Worm (Caenorhabditis elegans) whole organism, early embryonic: ENCODE results near the gene T23G7.2.

ENCODE experiments used
- F13C5.2 ChIP-seq: sonication (generic microtip); optimal IDR thresholded peaks from 2 replicates; lab custom pipeline; 2017; ENCODE audit warnings: mild to moderate bottlenecking, missing genetic modification characterization, inconsistent platforms, missing compliant biosample characterization
- aly-1 ChIP-seq: sonication (generic microtip); optimal IDR thresholded peaks from 2 replicates; lab custom pipeline; 2016; ENCODE audit warnings: missing genetic modification characterization, missing compliant biosample characterization
- ama-1 ChIP-seq: fragments of 150-350 bp; optimal IDR thresholded peaks from 2 replicates; lab custom pipeline; 2014
- ceh-13 ChIP-seq: fragments of 200-800 bp; sonication (Bioruptor generic); optimal IDR thresholded peaks from 2 replicates; lab custom pipeline; 2018; ENCODE audit warnings: mild to moderate bottlenecking, missing genetic modification characterization, missing compliant biosample characterization
- ets-7 ChIP-seq: sonication (generic microtip); optimal IDR thresholded peaks from 2 replicates; lab custom pipeline; 2016; ENCODE audit warnings: missing genotype, missing genetic modification characterization, missing compliant biosample characterization
- flt-1 ChIP-seq: fragments of 200-800 bp; sonication (Bioruptor generic); IDR thresholded peaks from 2 replicates; pipeline ENCODE4 v1.3.6; 2022; ENCODE audit warnings: missing genetic modification characterization, missing compliant biosample characterization
- hnd-1 ChIP-seq: sonication (generic microtip); optimal IDR thresholded peaks from 2 replicates; lab custom pipeline; 2016; ENCODE audit warnings: missing genetic modification characterization, missing compliant biosample characterization
- pes-1 ChIP-seq: fragments of 200-800 bp; sonication (Bioruptor generic); IDR thresholded peaks from 2 replicates; pipeline ENCODE4 v1.3.6; 2022; ENCODE audit warnings: missing genetic modification reagents, missing genetic modification characterization, missing compliant biosample characterization
- scrt-1 ChIP-seq: fragments of 200-800 bp; sonication (Bioruptor generic); IDR thresholded peaks from 2 replicates; pipeline ENCODE4 v1.3.6; 2022; ENCODE audit warnings: missing genetic modification characterization, missing compliant biosample characterization
- sea-1 ChIP-seq: fragments of 200-800 bp; sonication (Bioruptor generic); conservative IDR thresholded peaks from 2 replicates; pipeline ENCODE4 v1.3.6; 2022; ENCODE audit warnings: missing genetic modification characterization, missing compliant biosample characterization
- tbx-11 ChIP-seq: fragments of 200-800 bp; sonication (Bioruptor generic); IDR thresholded peaks from 2 replicates; pipeline ENCODE4 v1.3.6; 2022; ENCODE audit warnings: missing genetic modification characterization, missing compliant biosample characterization
- tbx-37 ChIP-seq: fragments of 200-800 bp; sonication (Bioruptor generic); conservative IDR thresholded peaks from 2 replicates; pipeline ENCODE4 v1.3.6; 2022; ENCODE audit warnings: missing genetic modification reagents, missing genetic modification characterization, missing compliant biosample characterization
- tra-4 ChIP-seq: sonication (generic microtip); optimal IDR thresholded peaks from 2 replicates; lab custom pipeline; 2017; ENCODE audit warnings: missing genetic modification characterization, missing compliant biosample characterization

DNA sequence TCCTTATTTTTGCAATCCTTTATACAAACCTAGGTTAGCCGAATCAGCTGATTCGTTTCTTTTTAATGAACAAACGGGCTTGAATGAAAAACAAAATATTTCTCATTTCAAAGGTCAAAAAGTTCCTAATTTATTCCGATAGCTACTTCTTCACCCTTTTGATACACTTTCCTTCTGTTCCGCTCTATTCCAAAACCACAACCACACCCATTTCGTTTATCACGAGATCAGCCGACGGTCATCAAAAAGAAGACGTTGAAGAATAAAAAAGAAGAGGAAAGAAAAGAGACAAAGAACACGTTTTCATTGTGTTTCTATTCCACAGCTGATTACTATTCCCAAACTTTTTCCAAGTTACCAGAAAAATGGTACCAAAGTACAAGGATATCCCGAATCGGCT lies 24.7 kb downstream of the T23G7.2 start:
- TF ChIP-seq ama-1 (lab: Kevin White, UChicago): no peak
- no peak for TF ChIP-seq tra-4
- TF ChIP-seq aly-1 (tag; lab: Kevin White, UChicago): no peak
- no peak for TF ChIP-seq hnd-1 (tag; lab: Kevin White, UChicago)
- no peak for TF ChIP-seq scrt-1 (GFP tag; lab: Robert Waterston, UW)
- no peak for TF ChIP-seq tbx-11 (GFP tag; lab: Robert Waterston, UW)
- TF ChIP-seq flt-1 (GFP tag; lab: Robert Waterston, UW): no peak
- no peak for TF ChIP-seq tbx-37 (GFP tag; lab: Robert Waterston, UW)
- TF ChIP-seq F13C5.2 (tag; lab: Kevin White, UChicago): no peak
- TF ChIP-seq pes-1: no peak
- no peak for TF ChIP-seq ets-7 (tag; lab: Kevin White, UChicago)
- TF ChIP-seq sea-1: no peak
- TF ChIP-seq ceh-13 (GFP tag; lab: Kevin White, UChicago): no peak
